Fruit fly (Drosophila melanogaster): ENCODE measurements around the gene Toll-9.
A peak's percentile ranks its signal among the peaks of the same experiment; 100 is the strongest.

Gene Toll-9

DNA sequence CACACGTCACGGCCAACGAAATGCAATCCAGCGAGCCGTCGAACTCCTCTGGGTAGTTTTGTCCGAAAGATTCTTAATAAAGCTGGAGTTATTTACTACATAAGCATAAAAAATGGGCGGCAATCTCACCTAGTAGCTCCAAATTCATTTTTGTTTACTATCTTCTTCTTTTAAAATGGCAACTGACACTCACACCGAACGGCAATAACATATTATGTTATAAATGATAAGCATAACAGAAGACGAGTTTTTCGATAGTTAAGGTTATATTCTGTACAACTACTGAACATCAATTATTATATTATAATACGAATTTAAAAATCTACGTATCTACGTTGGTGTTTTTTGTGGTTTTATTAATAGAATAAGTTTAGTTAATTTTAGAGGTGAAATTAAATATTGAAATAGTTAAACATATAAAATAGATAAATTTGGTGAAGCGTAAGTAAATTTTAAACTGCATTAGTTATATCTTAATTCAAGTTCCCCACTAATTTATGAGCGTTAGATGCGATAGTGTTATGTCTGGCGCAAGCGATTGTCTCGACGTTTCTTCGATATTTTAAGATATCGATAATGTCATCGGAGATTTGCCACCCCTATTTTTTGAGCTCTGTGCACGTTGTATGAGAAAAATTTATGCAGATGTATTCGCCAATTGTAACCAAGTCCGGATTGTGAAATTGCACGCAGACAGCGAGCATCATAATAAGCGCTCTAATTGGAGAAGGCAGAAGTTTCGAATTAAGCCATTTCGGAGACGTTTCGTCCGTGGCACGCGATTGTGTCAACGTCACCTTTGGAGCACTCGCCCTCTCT is 18.6 kb downstream of the Toll-9 start, which contains the start of the genes Rbbp5 and eRF1 (continued):
- TF ChIP-seq CG12391 (tag; optimal IDR thresholded peaks at IDR 0.05), result peak; percentile 93
- TF ChIP-seq Antp (GFP tag; optimal IDR thresholded peaks at IDR 0.05), result peak; percentile 53
- peak; percentile 47 for TF ChIP-seq BtbVII (GFP tag; optimal IDR thresholded peaks at IDR 0.05)
- TF ChIP-seq Doc2 (GFP tag; IDR thresholded peaks at IDR 0.05), result no peak
- TF ChIP-seq Taf1 (GFP tag; IDR thresholded peaks at IDR 0.05), result peak; percentile 70
- TF ChIP-seq vvl (GFP tag; IDR thresholded peaks at IDR 0.05), result peak; percentile 16; the same call in 1 of the 2 replicates
- TF ChIP-seq CG34422 (GFP tag; IDR thresholded peaks at IDR 0.05), result peak; percentile 87
- peak; percentile 58 for TF ChIP-seq CG16815 (GFP tag; optimal IDR thresholded peaks at IDR 0.05)
- TF ChIP-seq Trl (optimal IDR thresholded peaks at IDR 0.05), result no peak
- TF ChIP-seq Trl (GFP tag; optimal IDR thresholded peaks at IDR 0.05), result peak; percentile 57
- peak; percentile 75 for TF ChIP-seq CG7556 (GFP tag; optimal IDR thresholded peaks at IDR 0.05)
- peak; percentile 75 for TF ChIP-seq Awh (GFP tag; IDR thresholded peaks at IDR 0.05)
- peak; percentile 93 for TF ChIP-seq CG42726 (GFP tag; IDR thresholded peaks at IDR 0.05; ENCODE audit: partially characterized antibody)
- TF ChIP-seq kay (GFP tag; optimal IDR thresholded peaks at IDR 0.05), result peak; percentile 51
- no peak for TF ChIP-seq jigr1 (GFP tag; IDR thresholded peaks at IDR 0.05)
- peak; percentile 75 for TF ChIP-seq Nf-YC (tag; optimal IDR thresholded peaks at IDR 0.05)
- TF ChIP-seq grn (GFP tag; optimal IDR thresholded peaks at IDR 0.05), result no peak
- TF ChIP-seq MESR4 (GFP tag; optimal IDR thresholded peaks at IDR 0.05), result peak; percentile 88
- TF ChIP-seq CG12155 (GFP tag; optimal IDR thresholded peaks at IDR 0.05), result peak; percentile 78
- TF ChIP-seq tio (GFP tag; optimal IDR thresholded peaks at IDR 0.05), result no peak
- peak; percentile 95 for TF ChIP-seq BEAF-32 (GFP tag; optimal IDR thresholded peaks at IDR 0.05)
- peak; percentile 50 for TF ChIP-seq Atf3 (GFP tag; optimal IDR thresholded peaks at IDR 0.05)
- TF ChIP-seq Nf-YB (GFP tag; optimal IDR thresholded peaks at IDR 0.05), result peak; percentile 44
- peak; percentile 26 for TF ChIP-seq CG4854 (GFP tag; optimal IDR thresholded peaks at IDR 0.05)
- peak; percentile 16 for TF ChIP-seq CHES-1-like (GFP tag; optimal IDR thresholded peaks at IDR 0.05)
- peak; percentile 81 for TF ChIP-seq CG15269 (tag; optimal IDR thresholded peaks at IDR 0.05)
- TF ChIP-seq tin (GFP tag; optimal IDR thresholded peaks at IDR 0.05), result peak; percentile 82
- TF ChIP-seq CG8089 (GFP tag; optimal IDR thresholded peaks at IDR 0.05), result peak; percentile 44
- peak; percentile 37 for TF ChIP-seq HmgD (GFP tag; optimal IDR thresholded peaks at IDR 0.05)
- peak; percentile 73; the same call in 1 of the 2 replicates for TF ChIP-seq lmd (GFP tag; IDR thresholded peaks at IDR 0.05)
- TF ChIP-seq CG7357 (GFP tag; IDR thresholded peaks at IDR 0.05), result peak; percentile 49; the same call in 2 of the 3 replicates
- no peak for TF ChIP-seq gfzf (GFP tag; optimal IDR thresholded peaks at IDR 0.05)
- peak; percentile 75 for TF ChIP-seq B-H2 (GFP tag; optimal IDR thresholded peaks at IDR 0.05)
- peak; percentile 12 for TF ChIP-seq CG1529 (GFP tag; optimal IDR thresholded peaks at IDR 0.05)
- no peak for TF ChIP-seq dati (GFP tag; IDR thresholded peaks at IDR 0.05)
- TF ChIP-seq salm (tag; optimal IDR thresholded peaks at IDR 0.05), result no peak
- peak; percentile 88 for TF ChIP-seq CoRest (tag; optimal IDR thresholded peaks at IDR 0.05)
- TF ChIP-seq seq (GFP tag; IDR thresholded peaks at IDR 0.05), result peak; percentile 41; the same call in 1 of the 2 replicates
- TF ChIP-seq ase (GFP tag; IDR thresholded peaks at IDR 0.05), result peak; percentile 57; the same call in 2 of the 3 replicates
- peak; percentile 94 for TF ChIP-seq Sry-δ (GFP tag; optimal IDR thresholded peaks at IDR 0.05)
- TF ChIP-seq CG15479 (GFP tag; optimal IDR thresholded peaks at IDR 0.05), result peak; percentile 74
- TF ChIP-seq toy (GFP tag; IDR thresholded peaks at IDR 0.05), result no peak
- TF ChIP-seq chinmo (GFP tag; IDR thresholded peaks at IDR 0.05; ENCODE audit: partially characterized antibody), result no peak
- TF ChIP-seq lbe (GFP tag; optimal IDR thresholded peaks at IDR 0.05), result peak; percentile 43
- TF ChIP-seq TFAM (GFP tag; optimal IDR thresholded peaks at IDR 0.05), result no peak
- peak; percentile 96 for TF ChIP-seq CG9932 (GFP tag; IDR thresholded peaks at IDR 0.05)
- TF ChIP-seq tgo (GFP tag; IDR thresholded peaks at IDR 0.05), result peak; percentile 79
- no peak for TF ChIP-seq CG4360 (GFP tag; IDR thresholded peaks at IDR 0.05)
- TF ChIP-seq CG17359 (tag; optimal IDR thresholded peaks at IDR 0.05), result peak; percentile 69
- TF ChIP-seq fd3F (GFP tag; optimal IDR thresholded peaks at IDR 0.05), result peak; percentile 57

Measured in whole organism, embryonic.